Worm (Caenorhabditis elegans): ENCODE measurements around the gene W03C9.8.

Gene W03C9.8

DNA sequence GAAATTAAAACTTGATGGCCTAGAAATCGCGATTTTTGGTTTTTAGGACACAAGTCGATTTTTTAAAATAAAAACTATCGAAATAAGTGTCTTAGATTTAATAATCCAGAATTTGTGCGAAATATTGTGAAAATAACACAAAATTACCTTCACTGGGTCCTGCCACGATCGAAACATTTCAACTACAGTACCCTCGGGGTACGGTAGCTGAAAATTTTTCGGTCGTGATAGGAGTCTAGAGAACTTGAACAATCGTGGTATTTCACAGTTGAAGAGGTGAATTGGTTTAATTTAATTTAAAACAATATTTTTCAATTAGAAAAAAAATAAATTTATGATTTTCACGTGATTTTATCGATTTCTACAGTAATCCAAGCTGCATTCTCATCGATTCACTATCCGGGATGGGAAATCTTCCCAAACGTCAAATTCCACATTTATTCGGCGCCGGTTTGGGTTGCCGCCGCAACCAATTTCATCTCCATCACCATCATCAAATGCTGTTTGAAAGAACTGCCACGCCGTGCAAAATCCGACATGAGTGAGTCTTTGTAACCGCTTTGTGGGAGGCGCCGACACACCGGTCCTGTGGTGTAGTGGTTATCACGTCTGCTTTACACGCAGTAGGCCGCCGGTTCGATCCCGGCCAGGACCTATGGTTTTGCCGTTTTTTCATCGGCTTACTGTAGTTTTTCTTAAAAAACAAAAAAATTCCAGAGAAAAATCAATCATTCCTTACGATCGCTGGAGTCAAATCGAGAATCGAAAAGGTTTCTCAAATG is 10.4 kb downstream of the W03C9.8 start (continued):
- TF ChIP-seq ama-1 (optimal IDR thresholded peaks at IDR 0.05) (no peak), ama-1 (GFP tag; optimal IDR thresholded peaks at IDR 0.05) (peak in 1 of 2 experiments; percentile 37), F57A8.1 (GFP tag; optimal IDR thresholded peaks at IDR 0.05) (no peak), chd-7 (tag; optimal IDR thresholded peaks at IDR 0.05) (no peak), die-1 (tag; optimal IDR thresholded peaks at IDR 0.05) (peak; percentile 49), rec-8 (tag; optimal IDR thresholded peaks at IDR 0.05) (no peak), F52B5.7 (tag; optimal IDR thresholded peaks at IDR 0.05) (no peak), repo-1 (tag; optimal IDR thresholded peaks at IDR 0.05) (no peak), attf-5 (GFP tag; optimal IDR thresholded peaks at IDR 0.05) (peak; percentile 18), hmg-1.2 (GFP tag; IDR thresholded peaks at IDR 0.05) (peak; percentile 63), tbp1 (GFP tag; optimal IDR thresholded peaks at IDR 0.05) (peak; percentile 89), C06A6.2 (GFP tag; conservative IDR thresholded peaks at IDR 0.05) (no peak), fkh-3 (tag; optimal IDR thresholded peaks at IDR 0.05) (no peak), B0336.3 (GFP tag; IDR thresholded peaks at IDR 0.05) (no peak), nhr-90 (tag; optimal IDR thresholded peaks at IDR 0.05) (peak; percentile 14), lag-1 (GFP tag; IDR thresholded peaks at IDR 0.05) (no peak), ztf-25 (GFP tag; IDR thresholded peaks at IDR 0.05) (0 out of 2 replicates have a peak, but pooled peaks have one; percentile 24), lsy-27 (tag; optimal IDR thresholded peaks at IDR 0.05; ENCODE audit: borderline replicate concordance, insufficient read depth) (no peak), madf-8 (GFP tag; conservative IDR thresholded peaks at IDR 0.05) (no peak), Y53F4B.3 (GFP tag; IDR thresholded peaks at IDR 0.05) (no peak), dpl-1 (GFP tag; optimal IDR thresholded peaks at IDR 0.05) (no peak), ztf-28 (GFP tag; IDR thresholded peaks at IDR 0.05) (no peak), hmg-20 (GFP tag; IDR thresholded peaks at IDR 0.05) (no peak), rcor-1 (GFP tag; IDR thresholded peaks at IDR 0.05) (no peak), dox-1 (GFP tag; IDR thresholded peaks at IDR 0.05) (no peak), mcd-1 (GFP tag; IDR thresholded peaks at IDR 0.05) (peak; percentile 60), nhr-179 (tag; optimal IDR thresholded peaks at IDR 0.05) (no peak), ceh-58 (GFP tag; IDR thresholded peaks at IDR 0.05) (no peak), madf-3 (GFP tag; IDR thresholded peaks at IDR 0.05) (no peak), rpc-1 (optimal IDR thresholded peaks at IDR 0.05) (peak; percentile 46), rpc-1 (tag; optimal IDR thresholded peaks at IDR 0.05) (peak; percentile 69), gei-17 (GFP tag; optimal IDR thresholded peaks at IDR 0.05) (no peak), snpc-3.4 (tag; optimal IDR thresholded peaks at IDR 0.05) (no peak), nhr-120 (GFP tag; IDR thresholded peaks at IDR 0.05) (no peak), snpc-4 (GFP tag; optimal IDR thresholded peaks at IDR 0.05) (no peak), snpc-4 (tag; optimal IDR thresholded peaks at IDR 0.05) (peak in 3 of 4 experiments; percentile 12 to 43 (median 42)), nfya-2 (GFP tag; IDR thresholded peaks at IDR 0.05) (no peak), cebp-1 (GFP tag; IDR thresholded peaks at IDR 0.05) (no peak), cebp-1 (tag; optimal IDR thresholded peaks at IDR 0.05) (no peak), unc-130 (GFP tag; optimal IDR thresholded peaks at IDR 0.05) (no peak), ceh-79 (tag; optimal IDR thresholded peaks at IDR 0.05) (no peak), nfyb-1 (GFP tag; IDR thresholded peaks at IDR 0.05) (peak; percentile 59), B0261.1 (tag; optimal IDR thresholded peaks at IDR 0.05) (peak; percentile 81), B0035.1 (tag; optimal IDR thresholded peaks at IDR 0.05) (no peak), ztf-22 (GFP tag; optimal IDR thresholded peaks at IDR 0.05) (no peak), akir-1 (GFP tag; optimal IDR thresholded peaks at IDR 0.05) (no peak), ceh-27 (GFP tag; optimal IDR thresholded peaks at IDR 0.05) (peak; percentile 56), pbrm-1 (GFP tag; IDR thresholded peaks at IDR 0.05) (peak; percentile 42; the same call in 1 of the 2 replicates), F55B11.4 (tag; optimal IDR thresholded peaks at IDR 0.05; ENCODE audit: borderline replicate concordance, insufficient read depth) (no peak)
